1 fruit fly cellular context compared by ENCODE assay signal in genomic region chr2L:14568507-14569104, dm6.
TF ChIP-seq lines count a peak whose summit lies in the region.

No protein-coding gene starts in this region.

TF ChIP-seq in whole organism, prepupa, 60 proteins besides CTCF, POLR2A, EP300 and RAD21 (continued from another document):
- TF ChIP-seq CG1621 (tag; optimal IDR thresholded peaks at IDR 0.05; lab: Kevin White, UChicago), result no peak
- no peak for TF ChIP-seq CG10669 (GFP tag; optimal IDR thresholded peaks at IDR 0.05; lab: Kevin White, UChicago)
- no peak for TF ChIP-seq spab (GFP tag; optimal IDR thresholded peaks at IDR 0.05; lab: Kevin White, UChicago)
- TF ChIP-seq CG8119 (GFP tag; IDR thresholded peaks at IDR 0.05; lab: Robert Waterston, UW), result no peak
- no peak for TF ChIP-seq dac (GFP tag; optimal IDR thresholded peaks at IDR 0.05; lab: Kevin White, UChicago)
- TF ChIP-seq Hr4 (GFP tag; optimal IDR thresholded peaks at IDR 0.05; lab: Kevin White, UChicago), result no peak
- no peak for TF ChIP-seq OdsH (GFP tag; optimal IDR thresholded peaks at IDR 0.05; lab: Kevin White, UChicago)
- no peak for TF ChIP-seq CG3032 (tag; optimal IDR thresholded peaks at IDR 0.05; lab: Kevin White, UChicago)
- no peak for TF ChIP-seq CG9139 (GFP tag; optimal IDR thresholded peaks at IDR 0.05; lab: Kevin White, UChicago)
- peak; percentile 33 for TF ChIP-seq CG6854 (GFP tag; optimal IDR thresholded peaks at IDR 0.05; lab: Kevin White, UChicago)
- TF ChIP-seq eg (GFP tag; IDR thresholded peaks at IDR 0.05; lab: Robert Waterston, UW), result 0 out of 3 replicates have a peak, but pooled peaks have one; percentile 41
- no peak for TF ChIP-seq esn (GFP tag; optimal IDR thresholded peaks at IDR 0.05; lab: Kevin White, UChicago)
- TF ChIP-seq CG11762 (GFP tag; optimal IDR thresholded peaks at IDR 0.05; lab: Kevin White, UChicago; ENCODE audit: insufficient read depth), result no peak
- TF ChIP-seq CG6163 (GFP tag; IDR thresholded peaks at IDR 0.05; lab: Robert Waterston, UW), result no peak; the same call in 2 of the 3 replicates
- TF ChIP-seq Lpt (GFP tag; optimal IDR thresholded peaks at IDR 0.05; lab: Kevin White, UChicago), result peak; percentile 29
- TF ChIP-seq Ets96B (tag; optimal IDR thresholded peaks at IDR 0.05; lab: Kevin White, UChicago), result no peak
- no peak for TF ChIP-seq CG10631 (GFP tag; optimal IDR thresholded peaks at IDR 0.05; lab: Kevin White, UChicago)
- TF ChIP-seq Sox102F (GFP tag; optimal IDR thresholded peaks at IDR 0.05; lab: Kevin White, UChicago), result no peak
- TF ChIP-seq dsx (GFP tag; optimal IDR thresholded peaks at IDR 0.05; lab: Kevin White, UChicago; ENCODE audit: poor library complexity, severe bottlenecking), result peak; percentile 72
- no peak for TF ChIP-seq fkh (GFP tag; optimal IDR thresholded peaks at IDR 0.05; lab: Kevin White, UChicago)
- TF ChIP-seq CG6808 (GFP tag; optimal IDR thresholded peaks at IDR 0.05; lab: Kevin White, UChicago), result peak; percentile 6
- no peak for TF ChIP-seq vri (GFP tag; optimal IDR thresholded peaks at IDR 0.05; lab: Kevin White, UChicago)
- no peak for TF ChIP-seq Sox15 (GFP tag; optimal IDR thresholded peaks at IDR 0.05; lab: Kevin White, UChicago)
- no peak for TF ChIP-seq CG6792 (GFP tag; optimal IDR thresholded peaks at IDR 0.05; lab: Kevin White, UChicago)
- TF ChIP-seq Gug (GFP tag; IDR thresholded peaks at IDR 0.05; lab: Robert Waterston, UW), result peak; percentile 46
- TF ChIP-seq acj6 (GFP tag; optimal IDR thresholded peaks at IDR 0.05; lab: Kevin White, UChicago), result no peak
- no peak for TF ChIP-seq fd85E (GFP tag; optimal IDR thresholded peaks at IDR 0.05; lab: Kevin White, UChicago)
